Worm (Caenorhabditis elegans) whole organism, early embryonic: ENCODE measurements around the gene C02F5.10.

Experiments used
- ama-1 ChIP-seq: fragments of 150-350 bp; optimal IDR thresholded peaks from 2 replicates; lab custom pipeline; 2014
- tbx-11 ChIP-seq: fragments of 200-800 bp; sonication (Bioruptor generic); IDR thresholded peaks from 2 replicates; pipeline ENCODE4 v1.3.6; 2022; ENCODE audit warnings: missing genetic modification characterization, missing compliant biosample characterization

DNA sequence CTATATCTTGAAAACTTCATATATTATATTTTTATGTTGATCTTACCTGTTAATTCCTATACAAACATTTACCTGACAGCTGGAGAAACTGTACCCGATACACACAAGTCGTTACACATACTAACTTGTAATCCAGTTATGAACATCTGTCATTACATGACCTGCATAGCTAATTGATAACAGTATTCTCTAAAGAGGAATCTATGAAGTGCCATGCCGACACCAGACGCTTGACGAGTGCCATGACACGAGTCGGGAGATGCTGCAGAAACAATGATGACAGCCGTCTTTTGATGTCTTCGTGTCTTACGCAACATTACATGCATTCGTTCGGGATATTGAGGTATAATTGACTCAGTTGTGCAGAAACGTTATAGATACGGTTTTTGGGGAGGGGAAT lies 29.2 kb downstream of the C02F5.10 start:
- TF ChIP-seq tbx-11 (GFP tag; lab: Robert Waterston, UW) (no peak), ama-1 (lab: Kevin White, UChicago) (no peak)
